Worm (Caenorhabditis elegans) whole organism, late embryonic: ENCODE data around the gene R03H10.11.
"Not testable (repeated sequence)": the region's sequence is repeated elsewhere in the genome, so short reads cannot be mapped to it uniquely, and the experiment has no call there.

Experiments used
- C08G9.2 ChIP-seq: sonication (generic microtip); optimal IDR thresholded peaks from 2 replicates; lab custom pipeline; 2016; ENCODE audit warnings: mild to moderate bottlenecking, missing genetic modification characterization, moderate library complexity, missing compliant biosample characterization
- K09A11.1 ChIP-seq: sonication (generic microtip); optimal IDR thresholded peaks from 2 replicates; lab custom pipeline; 2017; ENCODE audit warnings: antibody characterized with exemption, mild to moderate bottlenecking, missing genetic modification characterization, missing compliant biosample characterization; ENCODE audit not compliant: insufficient read depth
- T23F11.4 ChIP-seq: fragments of 200-800 bp; sonication (Bioruptor generic); optimal IDR thresholded peaks from 2 replicates; lab custom pipeline; 2018; ENCODE audit warnings: mild to moderate bottlenecking, missing genetic modification characterization, missing compliant biosample characterization
- Y22D7AL.16 ChIP-seq: sonication (generic microtip); optimal IDR thresholded peaks from 2 replicates; lab custom pipeline; 2016; ENCODE audit warnings: missing genetic modification characterization, missing compliant biosample characterization
- ceh-14 ChIP-seq: sonication (generic microtip); optimal IDR thresholded peaks from 2 replicates; lab custom pipeline; 2016; ENCODE audit warnings: missing genotype, missing genetic modification characterization, missing compliant biosample characterization
- ceh-18 ChIP-seq: sonication (generic microtip); optimal IDR thresholded peaks from 2 replicates; lab custom pipeline; 2016; ENCODE audit warnings: missing genetic modification characterization, missing compliant biosample characterization
- ceh-19 ChIP-seq: fragments of 200-800 bp; sonication (Bioruptor generic); optimal IDR thresholded peaks from 2 replicates; lab custom pipeline; 2018; ENCODE audit warnings: mild to moderate bottlenecking, missing genetic modification characterization, missing compliant biosample characterization
- ceh-31 ChIP-seq: sonication (generic microtip); optimal IDR thresholded peaks from 2 replicates; lab custom pipeline; 2016; ENCODE audit warnings: missing genetic modification characterization, missing compliant biosample characterization
- ceh-34 ChIP-seq: sonication (generic microtip); optimal IDR thresholded peaks from 2 replicates; lab custom pipeline; 2016; ENCODE audit warnings: mild to moderate bottlenecking, missing genetic modification characterization, missing compliant biosample characterization
- ceh-48 ChIP-seq: sonication (generic microtip); optimal IDR thresholded peaks from 2 replicates; lab custom pipeline; 2016; ENCODE audit warnings: missing genetic modification characterization, inconsistent platforms, missing compliant biosample characterization
- ceh-6 ChIP-seq: fragments of 200-800 bp; sonication (Bioruptor generic); optimal IDR thresholded peaks from 2 replicates; lab custom pipeline; 2018; ENCODE audit warnings: mild to moderate bottlenecking, missing genetic modification characterization, missing compliant biosample characterization
- ceh-9 ChIP-seq: sonication (generic microtip); optimal IDR thresholded peaks from 2 replicates; lab custom pipeline; 2016; ENCODE audit warnings: mild to moderate bottlenecking, missing genetic modification characterization, inconsistent platforms, missing compliant biosample characterization
- dmd-4 ChIP-seq: sonication (generic microtip); optimal IDR thresholded peaks from 2 replicates; lab custom pipeline; 2016; ENCODE audit warnings: borderline replicate concordance, missing genetic modification characterization, missing compliant biosample characterization
- dve-1 ChIP-seq: sonication (generic microtip); optimal IDR thresholded peaks from 2 replicates; lab custom pipeline; 2017; ENCODE audit warnings: antibody characterized with exemption, mild to moderate bottlenecking, missing genetic modification characterization, missing compliant biosample characterization
- elt-2 ChIP-seq: sonication (generic microtip); optimal IDR thresholded peaks from 2 replicates; lab custom pipeline; 2016; ENCODE audit warnings: missing genetic modification reagents, missing genetic modification characterization, missing compliant biosample characterization
- fax-1 ChIP-seq: sonication (generic microtip); optimal IDR thresholded peaks from 2 replicates; lab custom pipeline; 2016; ENCODE audit warnings: missing genotype, missing genetic modification characterization, missing compliant biosample characterization
- fkh-10 ChIP-seq: fragments of 150-350 bp; optimal IDR thresholded peaks from 2 replicates; lab custom pipeline; 2014; ENCODE audit warnings: missing biosample characterization, missing genetic modification reagents, missing genetic modification characterization
- fkh-6 ChIP-seq: sonication (generic microtip); optimal IDR thresholded peaks from 2 replicates; lab custom pipeline; 2016; ENCODE audit warnings: missing genetic modification characterization, missing compliant biosample characterization
- gmeb-2 ChIP-seq: sonication (generic microtip); optimal IDR thresholded peaks from 2 replicates; lab custom pipeline; 2016; ENCODE audit warnings: missing genetic modification characterization, inconsistent platforms, missing compliant biosample characterization
- hlh-30 ChIP-seq: sonication (generic microtip); optimal IDR thresholded peaks from 2 replicates; lab custom pipeline; 2017; ENCODE audit warnings: antibody characterized with exemption, missing genetic modification characterization, missing compliant biosample characterization; ENCODE audit not compliant: insufficient read depth
- hlh-6 ChIP-seq: sonication (generic microtip); optimal IDR thresholded peaks from 2 replicates; lab custom pipeline; 2016; ENCODE audit warnings: missing genotype, missing genetic modification characterization, missing compliant biosample characterization
- lim-6 ChIP-seq: sonication (generic microtip); optimal IDR thresholded peaks from 2 replicates; lab custom pipeline; 2016; ENCODE audit warnings: missing genetic modification characterization, missing compliant biosample characterization
- nfya-1 ChIP-seq: sonication (generic microtip); optimal IDR thresholded peaks from 2 replicates; lab custom pipeline; 2017; ENCODE audit warnings: missing genetic modification characterization, mild to moderate bottlenecking, missing compliant biosample characterization, antibody characterized with exemption, moderate library complexity
- nhr-232 ChIP-seq: sonication (generic microtip); optimal IDR thresholded peaks from 2 replicates; lab custom pipeline; 2016; ENCODE audit warnings: missing genetic modification characterization, missing compliant biosample characterization
- npax-4 ChIP-seq: sonication (generic microtip); optimal IDR thresholded peaks from 2 replicates; lab custom pipeline; 2016; ENCODE audit warnings: missing genetic modification characterization, missing compliant biosample characterization
- pat-9 ChIP-seq: fragments of 200-800 bp; sonication (Bioruptor generic); optimal IDR thresholded peaks from 2 replicates; lab custom pipeline; 2018; ENCODE audit warnings: mild to moderate bottlenecking, missing genetic modification characterization, moderate library complexity, missing compliant biosample characterization
- pqm-1 ChIP-seq: sonication (generic microtip); optimal IDR thresholded peaks from 2 replicates; lab custom pipeline; 2016; ENCODE audit warnings: missing genetic modification characterization, missing compliant biosample characterization
- pros-1 ChIP-seq: fragments of 150-350 bp; optimal IDR thresholded peaks from 2 replicates; lab custom pipeline; 2014; ENCODE audit warnings: missing biosample characterization, missing genetic modification reagents, missing genetic modification characterization
- ref-2 ChIP-seq: sonication (generic microtip); optimal IDR thresholded peaks from 2 replicates; lab custom pipeline; 2016; ENCODE audit warnings: missing genetic modification characterization, missing compliant biosample characterization
- rnt-1 ChIP-seq: sonication (generic microtip); optimal IDR thresholded peaks from 2 replicates; lab custom pipeline; 2016; ENCODE audit warnings: missing genetic modification characterization, missing compliant biosample characterization
- sox-2 ChIP-seq: fragments of 200-800 bp; sonication (Bioruptor generic); IDR thresholded peaks from 2 replicates; pipeline ENCODE4 v1.3.6; 2022; ENCODE audit warnings: missing genetic modification reagents, missing genetic modification characterization, missing compliant biosample characterization
- sox-4 ChIP-seq: sonication (generic microtip); optimal IDR thresholded peaks from 2 replicates; lab custom pipeline; 2017; ENCODE audit warnings: mild to moderate bottlenecking, missing genetic modification characterization, inconsistent platforms, missing compliant biosample characterization
- syd-9 ChIP-seq: sonication (generic microtip); optimal IDR thresholded peaks from 2 replicates; lab custom pipeline; 2016; ENCODE audit warnings: mild to moderate bottlenecking, missing genetic modification characterization, moderate library complexity, missing compliant biosample characterization
- tbx-2 ChIP-seq: sonication (generic microtip); optimal IDR thresholded peaks from 2 replicates; lab custom pipeline; 2016; ENCODE audit warnings: missing genetic modification characterization, missing compliant biosample characterization
- unc-3 ChIP-seq, 2 experiments: fragments of 200-800 bp in 1 of 2; sonication (Bioruptor generic) in 1 of 2; sonication (generic microtip) in 1 of 2; conservative IDR thresholded peaks in 1 of 2; optimal IDR thresholded peaks in 1 of 2; 2 replicates each; pipeline versions ENCODE4 v1.3.6 to Lab custom; 2016 to 2022; ENCODE audit warnings: missing compliant biosample characterization in 2 of 2, missing genetic modification characterization in 2 of 2, missing genetic modification reagents in 1 of 2
- unc-42 ChIP-seq: sonication (generic microtip); optimal IDR thresholded peaks from 2 replicates; lab custom pipeline; 2016; ENCODE audit warnings: missing genotype, missing genetic modification characterization, missing compliant biosample characterization
- unc-86 ChIP-seq: sonication (generic microtip); optimal IDR thresholded peaks from 2 replicates; lab custom pipeline; 2016; ENCODE audit warnings: missing genetic modification characterization, missing compliant biosample characterization
- zip-5 ChIP-seq: sonication (generic microtip); optimal IDR thresholded peaks from 2 replicates; lab custom pipeline; 2016; ENCODE audit warnings: missing genetic modification characterization, missing compliant biosample characterization
- ztf-16 ChIP-seq: sonication (generic microtip); optimal IDR thresholded peaks from 2 replicates; lab custom pipeline; 2017; ENCODE audit warnings: missing genetic modification characterization, missing compliant biosample characterization

R03H10.11 gene

ce11 chrII:4167833-4168232, 14.6 kb upstream of the R03H10.11 start:
- TF ChIP-seq K09A11.1 (no peak), hlh-30 (no peak), zip-5 (tag; lab: Kevin White, UChicago) (no peak), dve-1 (tag; lab: Kevin White, UChicago) (no peak), sox-4 (tag; lab: Kevin White, UChicago) (no peak), pros-1 (tag; lab: Kevin White, UChicago) (no peak), unc-3 (GFP tag; conservative IDR thresholded peaks at IDR 0.05; lab: Robert Waterston, UW) (no peak), unc-3 (tag; optimal IDR thresholded peaks at IDR 0.05; lab: Kevin White, UChicago) (no peak), Y22D7AL.16 (tag; lab: Kevin White, UChicago) (no peak), T23F11.4 (no peak), nhr-232 (tag; lab: Kevin White, UChicago) (no peak), pqm-1 (tag; lab: Kevin White, UChicago) (no peak), sox-2 (no peak)

- not testable (repeated sequence) for TF ChIP-seq tbx-2; nfya-1 (tag; lab: Kevin White, UChicago); lim-6 (tag; lab: Kevin White, UChicago)
Observed at ce11 chrII:4168404-4168803, 14.1 kb upstream of the R03H10.11 start, which contains the start of gene R03H10.4. R03H10.4 (minus strand) TSS chrII:4168504.

ce11 chrII:4170508-4170907, 12.0 kb upstream of the R03H10.11 start, which contains the start of gene R03H10.5:
R03H10.5 (minus strand) TSS chrII:4170608.
- TF ChIP-seq pat-9 (no peak), dmd-4 (tag; lab: Kevin White, UChicago) (no peak), fkh-10 (GFP tag; lab: Kevin White, UChicago) (no peak), unc-86 (tag; lab: Kevin White, UChicago) (no peak), ztf-16 (tag; lab: Kevin White, UChicago) (no peak), unc-3 (GFP tag; conservative IDR thresholded peaks at IDR 0.05; lab: Robert Waterston, UW) (no peak), unc-3 (tag; optimal IDR thresholded peaks at IDR 0.05; lab: Kevin White, UChicago) (no peak), npax-4 (tag; lab: Kevin White, UChicago) (no peak), ceh-9 (tag; lab: Kevin White, UChicago) (no peak), gmeb-2 (tag; lab: Kevin White, UChicago) (no peak), ceh-19 (no peak), hlh-30 (no peak), ceh-18 (tag; lab: Kevin White, UChicago) (no peak), K09A11.1 (no peak), ceh-14 (no peak), ceh-34 (no peak), ceh-6 (GFP tag; lab: Kevin White, UChicago) (no peak), pqm-1 (tag; lab: Kevin White, UChicago) (no peak)

- TF ChIP-seq ceh-14 (no peak), zip-5 (tag; lab: Kevin White, UChicago) (no peak), unc-42 (tag; lab: Kevin White, UChicago) (no peak), syd-9 (no peak), ceh-19 (no peak), ceh-48 (no peak), ceh-34 (no peak), ceh-31 (no peak), fkh-6 (tag; lab: Kevin White, UChicago) (no peak), pros-1 (tag; lab: Kevin White, UChicago) (no peak), rnt-1 (tag; lab: Kevin White, UChicago) (no peak), C08G9.2 (tag; lab: Kevin White, UChicago) (no peak), elt-2 (no peak), nfya-1 (tag; lab: Kevin White, UChicago) (no peak), ceh-9 (tag; lab: Kevin White, UChicago) (no peak), hlh-6 (tag; lab: Kevin White, UChicago) (no peak), sox-4 (tag; lab: Kevin White, UChicago) (no peak), ref-2 (tag; lab: Kevin White, UChicago) (no peak), fkh-10 (GFP tag; lab: Kevin White, UChicago) (no peak), fax-1 (tag; lab: Kevin White, UChicago) (no peak)
Observed at ce11 chrII:4173398-4173797, 9.1 kb upstream of the R03H10.11 start, which contains the start of gene R03H10.6. R03H10.6 (minus strand) TSS chrII:4173498.
